Fruit fly (Drosophila melanogaster) whole organism, pupa: Measurements from ENCODE around the gene Socs36E.

ENCODE experiments used
- CG10348 ChIP-seq: fragments of 200-800 bp; sonication (Bioruptor generic); IDR thresholded peaks from 2 replicates; pipeline ENCODE4 v1.3.6; 2022; ENCODE audit warnings: missing biosample characterization, missing genetic modification characterization
- CG12605 ChIP-seq: fragments of 200-800 bp; sonication (Bioruptor generic); IDR thresholded peaks from 2 replicates; pipeline ENCODE4 v1.3.6; 2022; ENCODE audit warnings: missing biosample characterization, missing genetic modification characterization
- CG13204 ChIP-seq: fragments of 200-800 bp; sonication (Bioruptor generic); optimal IDR thresholded peaks from 2 replicates; lab custom pipeline; 2018; ENCODE audit warnings: missing biosample characterization, mild to moderate bottlenecking, missing genetic modification characterization, moderate library complexity
- CG14655 ChIP-seq: fragments of 200-800 bp; sonication (Bioruptor generic); optimal IDR thresholded peaks from 3 replicates; lab custom pipeline; 2017; ENCODE audit warnings: mild to moderate bottlenecking, missing biosample characterization, missing genetic modification reagents, missing genetic modification characterization
- CG15710 ChIP-seq: fragments of 200-800 bp; sonication (Bioruptor generic); optimal IDR thresholded peaks from 2 replicates; lab custom pipeline; 2018; ENCODE audit warnings: missing biosample characterization, mild to moderate bottlenecking, missing genetic modification characterization, moderate library complexity
- CG17806 ChIP-seq: fragments of 200-800 bp; sonication (Bioruptor generic); optimal IDR thresholded peaks from 2 replicates; lab custom pipeline; 2018; ENCODE audit warnings: missing biosample characterization, mild to moderate bottlenecking, missing genetic modification characterization, moderate library complexity
- CG32121 ChIP-seq: fragments of 200-800 bp; sonication (Bioruptor generic); IDR thresholded peaks from 2 replicates; pipeline ENCODE4 v1.3.6; 2022; ENCODE audit warnings: missing biosample characterization, missing genetic modification characterization
- CG34367 ChIP-seq: fragments of 200-800 bp; sonication (Bioruptor generic); optimal IDR thresholded peaks from 2 replicates; lab custom pipeline; 2018; ENCODE audit warnings: missing biosample characterization, mild to moderate bottlenecking, missing genetic modification characterization
- CG4496 ChIP-seq: fragments of 200-800 bp; sonication (Bioruptor generic); IDR thresholded peaks from 3 replicates; pipeline ENCODE4 v1.3.6; 2022; ENCODE audit warnings: missing biosample characterization, missing genetic modification characterization
- CG8159 ChIP-seq: fragments of 200-800 bp; sonication (Bioruptor generic); optimal IDR thresholded peaks from 3 replicates; lab custom pipeline; 2018; ENCODE audit warnings: missing biosample characterization, mild to moderate bottlenecking, missing genetic modification characterization, moderate library complexity
- CG8301 ChIP-seq: fragments of 200-800 bp; sonication (Bioruptor generic); optimal IDR thresholded peaks from 2 replicates; lab custom pipeline; 2018; ENCODE audit warnings: missing biosample characterization, mild to moderate bottlenecking, missing genetic modification characterization
- CG9948 ChIP-seq: fragments of 200-800 bp; sonication (Bioruptor generic); optimal IDR thresholded peaks from 2 replicates; lab custom pipeline; 2018; ENCODE audit warnings: missing biosample characterization, mild to moderate bottlenecking, missing genetic modification characterization, moderate library complexity
- D1 ChIP-seq: fragments of 200-800 bp; sonication (Bioruptor generic); optimal IDR thresholded peaks from 2 replicates; lab custom pipeline; 2018; ENCODE audit warnings: missing biosample characterization, mild to moderate bottlenecking, missing genetic modification characterization, moderate library complexity
- EcR ChIP-seq: fragments of 200-800 bp; sonication (Bioruptor generic); optimal IDR thresholded peaks from 3 replicates; lab custom pipeline; 2019; ENCODE audit warnings: missing biosample characterization, missing genetic modification characterization, mild to moderate bottlenecking, moderate library complexity, missing genetic modification reagents
- Ets98B ChIP-seq: fragments of 200-800 bp; sonication (Bioruptor generic); IDR thresholded peaks from 2 replicates; pipeline ENCODE4 v1.3.6; 2022; ENCODE audit warnings: missing biosample characterization, missing genetic modification characterization
- Pif1A ChIP-seq: fragments of 200-800 bp; sonication (Bioruptor generic); optimal IDR thresholded peaks from 3 replicates; lab custom pipeline; 2016; ENCODE audit warnings: missing biosample characterization, missing genetic modification characterization
- Pif1B ChIP-seq: fragments of 200-800 bp; sonication (Bioruptor generic); optimal IDR thresholded peaks from 3 replicates; lab custom pipeline; 2016; ENCODE audit warnings: missing biosample characterization, missing genetic modification characterization
- Snoo ChIP-seq: fragments of 200-800 bp; sonication (Bioruptor generic); optimal IDR thresholded peaks from 3 replicates; lab custom pipeline; 2017; ENCODE audit warnings: missing biosample characterization, mild to moderate bottlenecking, missing genetic modification characterization, inconsistent platforms
- fd96Ca ChIP-seq: fragments of 200-800 bp; sonication (Bioruptor generic); IDR thresholded peaks from 3 replicates; pipeline ENCODE4 v1.3.6; 2022; ENCODE audit warnings: missing biosample characterization, missing genetic modification characterization
- gl ChIP-seq: fragments of 200-800 bp; sonication (Bioruptor generic); optimal IDR thresholded peaks from 2 replicates; lab custom pipeline; 2018; ENCODE audit warnings: missing biosample characterization, mild to moderate bottlenecking, missing genetic modification characterization
- rn ChIP-seq: fragments of 200-800 bp; sonication (Bioruptor generic); IDR thresholded peaks from 2 replicates; pipeline ENCODE4 v1.3.6; 2022; ENCODE audit warnings: missing biosample characterization, missing genetic modification characterization

Gene Socs36E

dm6 chr2L:18136427-18136857 lies 15.8 kb downstream of the Socs36E start:
- TF ChIP-seq CG34367 (tag; lab: Kevin White, UChicago) (no peak), CG12605 (GFP tag; lab: Robert Waterston, UW) (no peak), CG13204 (no peak), CG4496 (no peak; the same call in 2 of the 3 replicates), Ets98B (GFP tag; lab: Robert Waterston, UW) (no peak), Pif1B (no peak), CG17806 (tag; lab: Kevin White, UChicago) (no peak), D1 (tag; lab: Kevin White, UChicago) (no peak), CG10348 (no peak), rn (no peak), CG8159 (tag; lab: Kevin White, UChicago) (no peak), fd96Ca (GFP tag; lab: Robert Waterston, UW) (no peak), gl (no peak), Snoo (no peak), EcR (GFP tag; lab: Kevin White, UChicago) (no peak), CG8301 (no peak)
- TF ChIP-seq, all 21 proteins: peak for 0

DNA sequence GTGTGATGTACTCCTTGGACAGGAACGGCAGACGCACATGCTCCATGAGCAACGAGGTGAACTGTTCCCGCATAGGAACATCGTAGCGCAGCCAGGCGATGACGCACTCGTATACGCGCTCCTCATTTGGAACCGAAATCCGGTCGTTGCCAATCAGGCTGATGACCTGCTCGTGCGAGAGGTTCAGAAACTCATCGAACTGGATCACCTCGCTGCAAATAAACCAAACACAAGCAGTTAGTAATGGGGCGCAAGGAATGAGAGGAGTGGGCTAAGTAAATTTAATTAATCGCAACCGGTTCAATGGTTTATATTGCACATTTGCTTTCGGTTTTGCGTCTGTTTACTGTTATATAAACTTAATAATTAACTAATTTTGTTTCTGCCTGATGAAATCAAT lies 17.6 kb downstream of the Socs36E start:
- TF ChIP-seq EcR (GFP tag; lab: Kevin White, UChicago) = peak; percentile 93
- TF ChIP-seq CG12605 (GFP tag; lab: Robert Waterston, UW) = no peak

- TF ChIP-seq rn = no peak
- no peak for TF ChIP-seq CG8159 (tag; lab: Kevin White, UChicago)
Observed at dm6 chr2L:18125649-18126048, 26.6 kb downstream of the Socs36E start, which contains the start of gene Grl36b. Grl36b (minus strand) TSS chr2L:18125749.

- TF ChIP-seq CG13204 (no peak), CG8301 (no peak)
Observed at dm6 chr2L:18122920-18123319, 29.3 kb downstream of the Socs36E start.

- TF ChIP-seq rn (no peak), CG34367 (tag; lab: Kevin White, UChicago) (peak; percentile 81), CG32121 (GFP tag; lab: Robert Waterston, UW) (peak; percentile 19; the same call in 1 of the 2 replicates), CG14655 (GFP tag; lab: Kevin White, UChicago) (peak; percentile 79), CG10348 (peak; percentile 37; the same call in 1 of the 2 replicates), CG15710 (tag; lab: Kevin White, UChicago) (peak; percentile 71), CG9948 (tag; lab: Kevin White, UChicago) (peak; percentile 81), fd96Ca (GFP tag; lab: Robert Waterston, UW) (peak; percentile 44; the same call in 2 of the 3 replicates), CG17806 (tag; lab: Kevin White, UChicago) (peak; percentile 73), Pif1B (peak; percentile 39), Snoo (no peak), Ets98B (GFP tag; lab: Robert Waterston, UW) (no peak), CG4496 (0 out of 3 replicates have a peak, but pooled peaks have one; percentile 6), CG8159 (tag; lab: Kevin White, UChicago) (peak; percentile 81), D1 (tag; lab: Kevin White, UChicago) (no peak), EcR (GFP tag; lab: Kevin White, UChicago) (peak; percentile 12), Pif1A (GFP tag; lab: Kevin White, UChicago) (peak; percentile 10), CG8301 (peak; percentile 77), CG13204 (no peak), CG12605 (GFP tag; lab: Robert Waterston, UW) (no peak), gl (no peak)
Observed at dm6 chr2L:18122231-18122551, 30.0 kb downstream of the Socs36E start.

DNA sequence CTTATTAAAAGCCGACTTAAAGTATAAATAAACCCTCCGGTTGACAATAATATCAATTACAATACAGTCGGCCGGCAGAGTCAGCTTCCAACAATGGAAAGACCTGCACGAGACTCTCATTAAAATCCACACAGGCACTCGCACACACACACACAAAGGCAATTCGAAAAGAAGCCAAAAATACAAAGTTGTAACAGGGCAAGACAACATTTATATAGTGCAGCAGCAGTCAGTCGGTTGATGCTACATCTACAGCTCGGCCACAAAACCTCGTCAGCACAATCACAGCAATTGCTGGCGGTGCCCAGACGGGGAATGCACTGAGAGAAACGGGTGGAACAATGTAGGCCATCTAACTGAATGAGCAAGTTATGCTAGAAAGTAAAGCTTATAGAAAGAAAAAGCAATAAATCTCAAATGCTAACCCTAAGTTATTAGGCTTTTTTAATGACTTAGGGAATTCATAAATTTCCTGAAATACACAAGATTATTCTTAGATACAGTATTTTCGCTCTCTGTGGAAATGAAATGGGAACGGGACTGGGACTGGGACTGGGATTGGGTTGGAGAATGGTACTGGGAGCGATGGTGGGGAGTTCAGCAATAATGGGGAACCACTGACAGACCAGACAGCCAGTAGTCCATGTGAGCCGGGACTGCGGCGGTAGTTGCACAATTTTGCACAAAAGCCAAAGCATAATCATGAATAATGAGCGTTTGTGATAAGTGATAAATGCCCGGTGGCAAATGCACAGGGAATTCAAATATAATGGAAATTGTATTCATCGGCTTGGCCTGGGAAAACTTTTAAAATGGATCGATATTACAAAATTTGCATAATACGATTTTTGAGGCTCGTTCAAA lies 30.6 kb downstream of the Socs36E start:
- TF ChIP-seq CG13204 = peak; percentile 91
- peak; percentile 94 for TF ChIP-seq Snoo
- peak; percentile 94 for TF ChIP-seq gl
- peak; percentile 97 for TF ChIP-seq Ets98B (GFP tag; lab: Robert Waterston, UW)
- peak; percentile 98 for TF ChIP-seq CG15710 (tag; lab: Kevin White, UChicago)
- TF ChIP-seq CG14655 (GFP tag; lab: Kevin White, UChicago) = peak; percentile 98
- TF ChIP-seq Pif1A (GFP tag; lab: Kevin White, UChicago) = peak; percentile 98
- TF ChIP-seq CG32121 (GFP tag; lab: Robert Waterston, UW) = peak; percentile 96
- TF ChIP-seq rn = no peak; the same call in none of the 2 replicates
- TF ChIP-seq Pif1B = peak; percentile 97
- TF ChIP-seq CG12605 (GFP tag; lab: Robert Waterston, UW) = peak; percentile 95
- TF ChIP-seq CG10348 = peak; percentile 81
- peak; percentile 75 for TF ChIP-seq EcR (GFP tag; lab: Kevin White, UChicago)
- peak; percentile 98 for TF ChIP-seq CG17806 (tag; lab: Kevin White, UChicago)
- peak; percentile 98 for TF ChIP-seq CG4496
- TF ChIP-seq D1 (tag; lab: Kevin White, UChicago) = peak; percentile 96
- peak; percentile 95 for TF ChIP-seq CG34367 (tag; lab: Kevin White, UChicago)
- TF ChIP-seq CG8301 = peak; percentile 97
- TF ChIP-seq fd96Ca (GFP tag; lab: Robert Waterston, UW) = peak; percentile 98
- peak; percentile 97 for TF ChIP-seq CG9948 (tag; lab: Kevin White, UChicago)
- TF ChIP-seq CG8159 (tag; lab: Kevin White, UChicago) = peak; percentile 97
- TF ChIP-seq, all 21 proteins: peak for 20
